Worm (Caenorhabditis elegans) whole organism, L3 larva: ENCODE measurements around the gene skr-6.

ENCODE experiments used
- ZK546.5 ChIP-seq: sonication (generic microtip); optimal IDR thresholded peaks from 2 replicates; lab custom pipeline; 2017; ENCODE audit warnings: missing biosample characterization, missing genetic modification characterization
- egl-27 ChIP-seq: sonication (generic microtip); optimal IDR thresholded peaks from 4 replicates; lab custom pipeline; 2017; ENCODE audit warnings: missing biosample characterization, missing genetic modification reagents, missing genetic modification characterization
- fkh-10 ChIP-seq: sonication (generic microtip); optimal IDR thresholded peaks from 2 replicates; lab custom pipeline; 2017; ENCODE audit warnings: missing biosample characterization, missing genetic modification reagents, missing genetic modification characterization
- fos-1 ChIP-seq: fragments of 150-350 bp; optimal IDR thresholded peaks from 2 replicates; lab custom pipeline; 2014; ENCODE audit warnings: missing biosample characterization, missing genetic modification characterization
- lsy-12 ChIP-seq: sonication (generic microtip); optimal IDR thresholded peaks from 2 replicates; lab custom pipeline; 2016; ENCODE audit warnings: mild to moderate bottlenecking, missing genetic modification characterization, missing compliant biosample characterization
- nhr-237 ChIP-seq: fragments of 150-350 bp; optimal IDR thresholded peaks from 2 replicates; lab custom pipeline; 2014; ENCODE audit warnings: missing biosample characterization, missing genetic modification characterization
- nhr-25 ChIP-seq: sonication (generic microtip); optimal IDR thresholded peaks from 2 replicates; lab custom pipeline; 2017; ENCODE audit warnings: missing biosample characterization, missing genetic modification characterization
- nhr-76 ChIP-seq: fragments of 150-350 bp; sonication (generic microtip); optimal IDR thresholded peaks from 5 replicates; lab custom pipeline; 2014; ENCODE audit warnings: missing biosample characterization, missing genetic modification characterization
- nhr-77 ChIP-seq: fragments of 150-350 bp; optimal IDR thresholded peaks from 2 replicates; lab custom pipeline; 2014; ENCODE audit warnings: missing biosample characterization, missing genetic modification characterization
- pqm-1 ChIP-seq: fragments of 150-350 bp; optimal IDR thresholded peaks from 2 replicates; lab custom pipeline; 2017; ENCODE audit warnings: missing biosample characterization, missing genetic modification characterization, inconsistent platforms
- sea-2 ChIP-seq: fragments of 150-350 bp; sonication (generic microtip); optimal IDR thresholded peaks from 4 replicates; lab custom pipeline; 2014; ENCODE audit warnings: missing biosample characterization, missing genetic modification reagents, missing genetic modification characterization
- skn-1 ChIP-seq: fragments of 150-350 bp; optimal IDR thresholded peaks from 2 replicates; lab custom pipeline; 2014; ENCODE audit warnings: missing biosample characterization, missing genetic modification characterization
- unc-62 ChIP-seq: fragments of 150-350 bp; sonication (generic microtip); optimal IDR thresholded peaks from 4 replicates; lab custom pipeline; 2014; ENCODE audit warnings: missing biosample characterization, missing genetic modification reagents, missing genetic modification characterization

DNA sequence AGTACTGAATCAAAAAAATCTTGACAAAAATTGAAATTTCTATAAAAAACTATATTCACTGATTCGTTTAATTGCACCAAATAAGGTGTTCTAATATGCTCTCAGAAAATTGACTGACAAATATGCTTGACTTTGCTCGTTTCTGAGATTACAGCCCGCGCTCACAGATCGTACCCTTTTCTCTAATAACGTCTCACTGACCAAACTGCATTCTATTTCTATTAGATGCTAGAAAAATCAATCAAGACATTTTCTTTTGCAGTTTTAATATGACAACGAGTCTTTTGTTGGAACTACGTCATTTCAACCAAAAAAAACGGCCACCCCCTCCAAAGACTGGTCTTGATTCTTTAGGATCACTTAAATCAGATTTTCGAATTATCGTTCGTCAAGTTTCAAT, 12.8 kb upstream of the skr-6 start, which contains the start of gene clec-247:
- TF ChIP-seq unc-62 (no peak), ZK546.5 (tag; lab: Kevin White, UChicago) (no peak), egl-27 (tag; lab: Kevin White, UChicago) (no peak), nhr-25 (tag; lab: Kevin White, UChicago) (no peak), pqm-1 (tag; lab: Kevin White, UChicago) (no peak), nhr-237 (tag; lab: Kevin White, UChicago) (no peak), skn-1 (tag; lab: Kevin White, UChicago) (no peak), fos-1 (tag; lab: Kevin White, UChicago) (no peak), fkh-10 (GFP tag; lab: Kevin White, UChicago) (no peak), sea-2 (GFP tag; lab: Kevin White, UChicago) (no peak), nhr-76 (tag; lab: Kevin White, UChicago) (no peak), lsy-12 (tag; lab: Kevin White, UChicago) (no peak), nhr-77 (tag; lab: Kevin White, UChicago) (no peak)
